Fruit fly (Drosophila melanogaster) whole organism, embryonic: ENCODE measurements around the gene CG17029.

Experiments used
- Atf3 ChIP-seq: fragments of 200-800 bp; sonication (Bioruptor generic); optimal IDR thresholded peaks from 3 replicates; lab custom pipeline; 2016; ENCODE audit warnings: missing biosample characterization, missing genetic modification characterization
- B-H1 ChIP-seq: fragments of 200-800 bp; sonication (Bioruptor generic); IDR thresholded peaks from 3 replicates; pipeline ENCODE4 v1.3.6; 2022; ENCODE audit warnings: missing biosample characterization, missing genetic modification characterization
- CG10431 ChIP-seq: fragments of 200-800 bp; sonication (Bioruptor generic); optimal IDR thresholded peaks from 3 replicates; lab custom pipeline; 2018; ENCODE audit warnings: missing biosample characterization, mild to moderate bottlenecking, missing genetic modification characterization
- CG11247 ChIP-seq: fragments of 200-800 bp; sonication (Bioruptor generic); IDR thresholded peaks from 2 replicates; pipeline ENCODE4 v1.3.6; 2022; ENCODE audit warnings: missing biosample characterization, missing genetic modification characterization
- CG12299 ChIP-seq: fragments of 200-800 bp; sonication (Bioruptor generic); optimal IDR thresholded peaks from 2 replicates; lab custom pipeline; 2018; ENCODE audit warnings: missing biosample characterization, mild to moderate bottlenecking, missing genetic modification characterization
- CG12769 ChIP-seq: fragments of 200-800 bp; sonication (Bioruptor generic); optimal IDR thresholded peaks from 2 replicates; lab custom pipeline; 2019; ENCODE audit warnings: missing biosample characterization, mild to moderate bottlenecking, missing genetic modification characterization, moderate library complexity
- CG13287 ChIP-seq: fragments of 200-800 bp; sonication (Bioruptor generic); IDR thresholded peaks from 2 replicates; pipeline ENCODE4 v1.3.6; 2022; ENCODE audit warnings: missing biosample characterization, missing genetic modification characterization; ENCODE audit not compliant: partially characterized antibody
- CG13624 ChIP-seq: fragments of 200-800 bp; sonication (Bioruptor generic); optimal IDR thresholded peaks from 2 replicates; lab custom pipeline; 2016; ENCODE audit warnings: missing biosample characterization, missing genetic modification characterization
- CG14014 ChIP-seq: fragments of 200-800 bp; sonication (Bioruptor generic); IDR thresholded peaks from 2 replicates; pipeline ENCODE4 v1.3.6; 2022; ENCODE audit warnings: missing biosample characterization, missing genetic modification characterization
- CG17361 ChIP-seq: fragments of 200-800 bp; sonication (Bioruptor generic); IDR thresholded peaks from 3 replicates; pipeline ENCODE4 v1.3.6; 2022; ENCODE audit warnings: missing biosample characterization, missing genetic modification characterization
- CG17385 ChIP-seq: fragments of 200-800 bp; sonication (Bioruptor generic); optimal IDR thresholded peaks from 3 replicates; lab custom pipeline; 2018; ENCODE audit warnings: missing biosample characterization, mild to moderate bottlenecking, missing genetic modification characterization
- CG18764 ChIP-seq: fragments of 200-800 bp; sonication (Bioruptor generic); optimal IDR thresholded peaks from 3 replicates; lab custom pipeline; 2016; ENCODE audit warnings: missing biosample characterization, missing genetic modification characterization
- CG2116 ChIP-seq: fragments of 200-800 bp; sonication (Bioruptor generic); optimal IDR thresholded peaks from 3 replicates; lab custom pipeline; 2018; ENCODE audit warnings: missing biosample characterization, mild to moderate bottlenecking, missing genetic modification characterization
- CG3065 ChIP-seq: fragments of 200-800 bp; sonication (Bioruptor generic); optimal IDR thresholded peaks from 2 replicates; lab custom pipeline; 2016; ENCODE audit warnings: missing biosample characterization, missing genetic modification characterization
- CG3163 ChIP-seq: fragments of 200-800 bp; sonication (Bioruptor generic); optimal IDR thresholded peaks from 3 replicates; lab custom pipeline; 2016; ENCODE audit warnings: missing biosample characterization, missing genetic modification characterization
- CG8388 ChIP-seq: fragments of 200-800 bp; sonication (Bioruptor generic); optimal IDR thresholded peaks from 2 replicates; lab custom pipeline; 2019; ENCODE audit warnings: missing biosample characterization, mild to moderate bottlenecking, missing genetic modification characterization, moderate library complexity
- CG9609 ChIP-seq: fragments of 200-800 bp; sonication (Bioruptor generic); optimal IDR thresholded peaks from 3 replicates; lab custom pipeline; 2016; ENCODE audit warnings: missing biosample characterization, missing genetic modification characterization
- CG9797 ChIP-seq: fragments of 200-800 bp; sonication (Bioruptor generic); optimal IDR thresholded peaks from 3 replicates; lab custom pipeline; 2018; ENCODE audit warnings: missing biosample characterization, mild to moderate bottlenecking, missing genetic modification characterization
- Camta ChIP-seq: fragments of 200-800 bp; sonication (Bioruptor generic); optimal IDR thresholded peaks from 2 replicates; lab custom pipeline; 2016; ENCODE audit warnings: missing biosample characterization, missing genetic modification characterization
- Dbx ChIP-seq: fragments of 200-800 bp; sonication (Bioruptor generic); IDR thresholded peaks from 3 replicates; pipeline ENCODE4 v1.3.6; 2022; ENCODE audit warnings: missing biosample characterization, missing genetic modification characterization
- Dip3 ChIP-seq: fragments of 200-800 bp; sonication (Bioruptor generic); optimal IDR thresholded peaks from 3 replicates; lab custom pipeline; 2016; ENCODE audit warnings: missing biosample characterization, missing genetic modification characterization
- E2f2 ChIP-seq: fragments of 200-800 bp; sonication (Bioruptor generic); IDR thresholded peaks from 2 replicates; pipeline ENCODE4 v1.3.6; 2022; ENCODE audit warnings: missing biosample characterization, missing genetic modification characterization
- Fer2 ChIP-seq: fragments of 200-800 bp; sonication (Bioruptor generic); optimal IDR thresholded peaks from 2 replicates; lab custom pipeline; 2018; ENCODE audit warnings: missing biosample characterization, mild to moderate bottlenecking, missing genetic modification characterization, moderate library complexity
- HLH3B ChIP-seq: fragments of 200-800 bp; sonication (Bioruptor generic); IDR thresholded peaks from 2 replicates; pipeline ENCODE4 v1.3.6; 2022; ENCODE audit warnings: missing biosample characterization, missing genetic modification characterization
- Ravus ChIP-seq: fragments of 200-800 bp; sonication (Bioruptor generic); IDR thresholded peaks from 2 replicates; pipeline ENCODE4 v1.3.6; 2022; ENCODE audit warnings: missing biosample characterization, missing genetic modification characterization
- Sin3A ChIP-seq: fragments of >200 bp; optimal IDR thresholded peaks from 2 replicates; lab custom pipeline; 2018
- Sox102F ChIP-seq: fragments of 200-800 bp; sonication (Bioruptor generic); optimal IDR thresholded peaks from 2 replicates; lab custom pipeline; 2018; ENCODE audit warnings: missing biosample characterization, mild to moderate bottlenecking, missing genetic modification characterization, moderate library complexity
- Sry-δ ChIP-seq: fragments of 200-800 bp; sonication (Bioruptor generic); optimal IDR thresholded peaks from 2 replicates; lab custom pipeline; 2016; ENCODE audit warnings: missing biosample characterization, missing genetic modification characterization
- Usf ChIP-seq: fragments of 200-800 bp; sonication (Bioruptor generic); optimal IDR thresholded peaks from 2 replicates; lab custom pipeline; 2017; ENCODE audit warnings: missing genotype, missing biosample characterization, missing genetic modification characterization
- Vsx1 ChIP-seq: fragments of 200-800 bp; sonication (Bioruptor generic); optimal IDR thresholded peaks from 2 replicates; lab custom pipeline; 2017; ENCODE audit warnings: missing biosample characterization, mild to moderate bottlenecking, missing genetic modification characterization, missing genetic modification reagents
- ab ChIP-seq: fragments of 200-800 bp; sonication (Bioruptor generic); optimal IDR thresholded peaks from 2 replicates; lab custom pipeline; 2016; ENCODE audit warnings: missing biosample characterization, missing genetic modification characterization
- amos ChIP-seq: fragments of 200-800 bp; sonication (Bioruptor generic); IDR thresholded peaks from 2 replicates; pipeline ENCODE4 v1.3.6; 2022; ENCODE audit warnings: missing biosample characterization, missing genetic modification characterization; ENCODE audit not compliant: partially characterized antibody
- cg ChIP-seq: fragments of 200-800 bp; sonication (Bioruptor generic); optimal IDR thresholded peaks from 3 replicates; lab custom pipeline; 2019; ENCODE audit warnings: missing biosample characterization, mild to moderate bottlenecking, missing genetic modification characterization, moderate library complexity
- chm ChIP-seq: fragments of 200-800 bp; sonication (Bioruptor generic); IDR thresholded peaks from 2 replicates; pipeline ENCODE4 v1.3.6; 2022; ENCODE audit warnings: missing biosample characterization, missing genetic modification characterization
- crc ChIP-seq: fragments of 200-800 bp; sonication (Bioruptor generic); optimal IDR thresholded peaks from 2 replicates; lab custom pipeline; 2016; ENCODE audit warnings: missing biosample characterization, missing genetic modification characterization
- croc ChIP-seq: fragments of 200-800 bp; sonication (Bioruptor generic); conservative IDR thresholded peaks from 3 replicates; pipeline ENCODE4 v1.3.6; 2022; ENCODE audit warnings: missing biosample characterization, missing genetic modification characterization
- crol ChIP-seq: fragments of 200-800 bp; sonication (Bioruptor generic); IDR thresholded peaks from 2 replicates; pipeline ENCODE4 v1.3.6; 2022; ENCODE audit warnings: missing biosample characterization, missing genetic modification characterization
- danr ChIP-seq: fragments of 200-800 bp; sonication (Bioruptor generic); IDR thresholded peaks from 2 replicates; pipeline ENCODE4 v1.3.6; 2022; ENCODE audit warnings: missing biosample characterization, missing genetic modification characterization
- fru ChIP-seq: fragments of >200 bp; optimal IDR thresholded peaks from 2 replicates; lab custom pipeline; 2017
- mirr ChIP-seq: fragments of 200-800 bp; sonication (Bioruptor generic); optimal IDR thresholded peaks from 3 replicates; lab custom pipeline; 2018; ENCODE audit warnings: missing biosample characterization, mild to moderate bottlenecking, missing genetic modification characterization
- nmo ChIP-seq: fragments of 200-800 bp; sonication (Bioruptor generic); optimal IDR thresholded peaks from 2 replicates; lab custom pipeline; 2018; ENCODE audit warnings: missing biosample characterization, mild to moderate bottlenecking, missing genetic modification characterization, moderate library complexity
- odd ChIP-seq: fragments of 200-800 bp; sonication (Bioruptor generic); optimal IDR thresholded peaks from 2 replicates; lab custom pipeline; 2017; ENCODE audit warnings: missing biosample characterization, mild to moderate bottlenecking, missing genetic modification characterization
- prd ChIP-seq, 3 experiments: fragments of >200 bp in 2 of 3; fragments of 200-800 bp in 1 of 3; sonication (Bioruptor generic) in 1 of 3; optimal IDR thresholded peaks in 2 of 3; IDR thresholded peaks in 1 of 3; 2 replicates in 2 of 3; 3 replicates in 1 of 3; pipeline versions ENCODE4 v1.3.6 to Lab custom; 2017 to 2022; ENCODE audit warnings: missing biosample characterization in 1 of 3, missing genetic modification characterization in 1 of 3
- row ChIP-seq: fragments of 200-800 bp; sonication (Bioruptor generic); IDR thresholded peaks from 3 replicates; pipeline ENCODE4 v1.3.6; 2022; ENCODE audit warnings: missing biosample characterization, missing genetic modification characterization
- schlank ChIP-seq: fragments of 200-800 bp; sonication (Bioruptor generic); optimal IDR thresholded peaks from 2 replicates; lab custom pipeline; 2018; ENCODE audit warnings: missing biosample characterization, mild to moderate bottlenecking, missing genetic modification characterization
- shn ChIP-seq: fragments of 200-800 bp; sonication (Bioruptor generic); optimal IDR thresholded peaks from 3 replicates; lab custom pipeline; 2016; ENCODE audit warnings: missing biosample characterization, missing genetic modification characterization
- tgo ChIP-seq: fragments of 200-800 bp; sonication (Bioruptor generic); IDR thresholded peaks from 3 replicates; pipeline ENCODE4 v1.3.6; 2022; ENCODE audit warnings: missing biosample characterization, missing genetic modification characterization
- tio ChIP-seq: fragments of 200-800 bp; sonication (Bioruptor generic); optimal IDR thresholded peaks from 2 replicates; lab custom pipeline; 2017; ENCODE audit warnings: missing biosample characterization, missing genetic modification characterization, inconsistent platforms
- tup ChIP-seq: fragments of 200-800 bp; sonication (Bioruptor generic); optimal IDR thresholded peaks from 2 replicates; lab custom pipeline; 2016; ENCODE audit warnings: missing biosample characterization, mild to moderate bottlenecking, missing genetic modification characterization, moderate library complexity
- unpg ChIP-seq: fragments of 200-800 bp; sonication (Bioruptor generic); optimal IDR thresholded peaks from 3 replicates; lab custom pipeline; 2018; ENCODE audit warnings: missing biosample characterization, mild to moderate bottlenecking, missing genetic modification characterization, moderate library complexity
- zen2 ChIP-seq: fragments of 200-800 bp; sonication (Bioruptor generic); IDR thresholded peaks from 3 replicates; pipeline ENCODE4 v1.3.6; 2022; ENCODE audit warnings: missing biosample characterization, missing genetic modification characterization; ENCODE audit not compliant: partially characterized antibody

The CG17029 gene

DNA sequence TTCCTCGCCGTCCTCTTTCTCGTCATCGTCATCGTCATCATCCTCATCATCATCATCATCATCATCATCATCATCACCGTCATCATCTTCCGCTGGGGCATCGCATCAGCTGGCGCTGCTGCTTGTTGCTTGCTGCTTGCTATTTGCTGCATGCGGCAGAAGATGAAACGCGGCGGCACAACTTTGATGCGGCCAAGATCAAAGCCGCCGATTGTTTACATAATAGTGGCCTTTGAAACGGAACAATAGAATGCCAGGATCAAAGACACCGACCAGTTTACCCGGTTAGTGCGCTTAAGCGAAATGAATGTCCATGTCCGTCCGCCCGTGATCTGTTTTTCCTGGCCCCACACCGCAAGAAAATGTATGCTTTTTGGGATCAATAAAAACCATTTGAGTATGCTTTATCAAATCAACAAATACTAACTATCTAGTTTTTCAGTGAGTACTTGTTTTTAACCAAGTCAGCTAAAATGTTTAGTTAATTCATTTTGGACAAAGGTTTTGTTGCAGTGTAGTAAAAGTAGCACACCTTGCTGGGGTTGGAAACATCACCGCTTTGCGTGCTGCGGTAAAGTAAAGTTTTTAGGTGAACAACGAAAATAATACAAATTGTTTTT is 44.5 kb downstream of the CG17029 start:
- TF ChIP-seq CG9609 (GFP tag; lab: Kevin White, UChicago): peak; percentile 4
- TF ChIP-seq Atf3 (GFP tag; lab: Kevin White, UChicago): peak; percentile 44
- peak; percentile 12 for TF ChIP-seq CG2116 (GFP tag; lab: Kevin White, UChicago)
- TF ChIP-seq CG12769 (tag; lab: Kevin White, UChicago): peak; percentile 17
- no peak; the same call in 1 of the 3 replicates for TF ChIP-seq croc (GFP tag; lab: Robert Waterston, UW)
- no peak for TF ChIP-seq CG12299 (tag; lab: Kevin White, UChicago)
- TF ChIP-seq crol (GFP tag; lab: Robert Waterston, UW): no peak
- no peak for TF ChIP-seq Sry-δ (GFP tag; lab: Kevin White, UChicago)
- TF ChIP-seq ab: no peak
- TF ChIP-seq HLH3B (GFP tag; lab: Robert Waterston, UW): no peak
- no peak for TF ChIP-seq prd (optimal IDR thresholded peaks at IDR 0.05; lab: Kevin White, UChicago)
- TF ChIP-seq prd (GFP tag; IDR thresholded peaks at IDR 0.05; lab: Robert Waterston, UW): peak; percentile 87
- TF ChIP-seq CG8388 (GFP tag; lab: Kevin White, UChicago): peak; percentile 62
- no peak for TF ChIP-seq fru (lab: Kevin White, UChicago)
- no peak for TF ChIP-seq CG3065 (GFP tag; lab: Kevin White, UChicago)
- TF ChIP-seq CG14014 (GFP tag; lab: Robert Waterston, UW): no peak
- no peak for TF ChIP-seq tup
- no peak for TF ChIP-seq B-H1 (GFP tag; lab: Robert Waterston, UW)
- TF ChIP-seq chm (GFP tag; lab: Robert Waterston, UW): peak; percentile 54; the same call in 1 of the 2 replicates
- peak; percentile 65 for TF ChIP-seq unpg (GFP tag; lab: Kevin White, UChicago)
- TF ChIP-seq E2f2 (GFP tag; lab: Robert Waterston, UW): peak; percentile 18; the same call in 1 of the 2 replicates
- TF ChIP-seq danr (GFP tag; lab: Robert Waterston, UW): no peak
- no peak for TF ChIP-seq shn
- peak; percentile 28 for TF ChIP-seq CG3163 (GFP tag; lab: Kevin White, UChicago)
- no peak for TF ChIP-seq Usf (GFP tag; lab: Kevin White, UChicago)
- no peak for TF ChIP-seq cg
- TF ChIP-seq schlank (tag; lab: Kevin White, UChicago): no peak
- TF ChIP-seq Sox102F: peak; percentile 59
- TF ChIP-seq amos: no peak
- no peak for TF ChIP-seq odd (GFP tag; lab: Kevin White, UChicago)
- TF ChIP-seq Fer2 (tag; lab: Kevin White, UChicago): no peak
- peak; percentile 67 for TF ChIP-seq nmo (GFP tag; lab: Kevin White, UChicago)
- peak; percentile 70 for TF ChIP-seq CG17361 (GFP tag; lab: Robert Waterston, UW)
- TF ChIP-seq Ravus: no peak
- TF ChIP-seq CG17385 (GFP tag; lab: Kevin White, UChicago): peak; percentile 6
- no peak for TF ChIP-seq Sin3A
- no peak for TF ChIP-seq CG10431
- TF ChIP-seq Vsx1 (GFP tag; lab: Kevin White, UChicago): no peak
- TF ChIP-seq mirr (GFP tag; lab: Kevin White, UChicago): no peak
- peak; percentile 50 for TF ChIP-seq tio
- no peak for TF ChIP-seq CG13287 (GFP tag; lab: Robert Waterston, UW)
- TF ChIP-seq Dip3 (GFP tag; lab: Kevin White, UChicago): no peak
- peak; percentile 50 for TF ChIP-seq row
- peak; percentile 40; the same call in 2 of the 3 replicates for TF ChIP-seq tgo
- peak; percentile 46 for TF ChIP-seq Camta (GFP tag; lab: Kevin White, UChicago)
- no peak for TF ChIP-seq CG11247
- TF ChIP-seq zen2 (GFP tag; lab: Robert Waterston, UW): no peak
- TF ChIP-seq crc: peak; percentile 3
- TF ChIP-seq CG18764 (GFP tag; lab: Kevin White, UChicago): peak; percentile 10
- no peak for TF ChIP-seq CG9797 (GFP tag; lab: Kevin White, UChicago)
- TF ChIP-seq Dbx: no peak
- no peak for TF ChIP-seq CG13624 (GFP tag; lab: Kevin White, UChicago)
